Fruit fly (Drosophila melanogaster) whole organism, embryonic: ENCODE measurements around the gene CG16903.

Source experiments
- Bteb2 ChIP-seq: fragments of 200-800 bp; sonication (Bioruptor generic); optimal IDR thresholded peaks from 2 replicates; lab custom pipeline; 2016; ENCODE audit warnings: missing biosample characterization, missing genetic modification characterization
- CG10431 ChIP-seq: fragments of 200-800 bp; sonication (Bioruptor generic); optimal IDR thresholded peaks from 3 replicates; lab custom pipeline; 2018; ENCODE audit warnings: missing biosample characterization, mild to moderate bottlenecking, missing genetic modification characterization
- CG10654 ChIP-seq: fragments of 200-800 bp; sonication (Bioruptor generic); optimal IDR thresholded peaks from 2 replicates; lab custom pipeline; 2016; ENCODE audit warnings: missing biosample characterization, missing genetic modification characterization
- CG11504 ChIP-seq: fragments of 200-800 bp; sonication (Bioruptor generic); optimal IDR thresholded peaks from 3 replicates; lab custom pipeline; 2019; ENCODE audit warnings: missing biosample characterization, mild to moderate bottlenecking, missing genetic modification characterization, moderate library complexity
- CG14860 ChIP-seq: fragments of 200-800 bp; sonication (Bioruptor generic); IDR thresholded peaks from 3 replicates; pipeline ENCODE4 v1.3.6; 2022; ENCODE audit warnings: missing biosample characterization, missing genetic modification characterization; ENCODE audit not compliant: partially characterized antibody
- CG16863 ChIP-seq: fragments of 200-800 bp; sonication (Bioruptor generic); optimal IDR thresholded peaks from 3 replicates; lab custom pipeline; 2016; ENCODE audit warnings: missing biosample characterization, missing genetic modification characterization
- CG17802 ChIP-seq: fragments of 200-800 bp; sonication (Bioruptor generic); optimal IDR thresholded peaks from 2 replicates; lab custom pipeline; 2018; ENCODE audit warnings: missing biosample characterization, mild to moderate bottlenecking, missing genetic modification characterization, moderate library complexity
- CG18011 ChIP-seq: fragments of 200-800 bp; sonication (Bioruptor generic); optimal IDR thresholded peaks from 2 replicates; lab custom pipeline; 2017; ENCODE audit warnings: missing biosample characterization, missing genetic modification characterization, mild to moderate bottlenecking, moderate library complexity, missing genotype
- CG2678 ChIP-seq: fragments of 200-800 bp; sonication (Bioruptor generic); optimal IDR thresholded peaks from 3 replicates; lab custom pipeline; 2019; ENCODE audit warnings: missing biosample characterization, mild to moderate bottlenecking, missing genetic modification characterization, moderate library complexity
- CG30431 ChIP-seq: fragments of 200-800 bp; sonication (Bioruptor generic); optimal IDR thresholded peaks from 2 replicates; lab custom pipeline; 2017; ENCODE audit warnings: missing biosample characterization, missing genetic modification characterization
- CG32772 ChIP-seq: fragments of 200-800 bp; sonication (Bioruptor generic); IDR thresholded peaks from 2 replicates; pipeline ENCODE4 v1.3.6; 2022; ENCODE audit warnings: missing biosample characterization, missing genetic modification characterization
- CG4328 ChIP-seq: fragments of 200-800 bp; sonication (Bioruptor generic); optimal IDR thresholded peaks from 3 replicates; lab custom pipeline; 2017; ENCODE audit warnings: missing biosample characterization, missing genetic modification reagents, missing genetic modification characterization
- CG4360 ChIP-seq: fragments of 200-800 bp; sonication (Bioruptor generic); IDR thresholded peaks from 2 replicates; pipeline ENCODE4 v1.3.6; 2022; ENCODE audit warnings: missing biosample characterization, missing genetic modification characterization
- CG5245 ChIP-seq: fragments of 200-800 bp; sonication (Bioruptor generic); optimal IDR thresholded peaks from 3 replicates; lab custom pipeline; 2016; ENCODE audit warnings: missing biosample characterization, missing genetic modification characterization
- CG6254 ChIP-seq: fragments of 200-800 bp; sonication (Bioruptor generic); optimal IDR thresholded peaks from 3 replicates; lab custom pipeline; 2017; ENCODE audit warnings: mild to moderate bottlenecking, missing biosample characterization, missing genetic modification reagents, missing genetic modification characterization
- CG6272 ChIP-seq: fragments of 200-800 bp; sonication (Bioruptor generic); IDR thresholded peaks from 2 replicates; pipeline ENCODE4 v1.3.6; 2022; ENCODE audit warnings: missing biosample characterization, missing genetic modification characterization
- CG6813 ChIP-seq: fragments of 200-800 bp; sonication (Bioruptor generic); optimal IDR thresholded peaks from 2 replicates; lab custom pipeline; 2017; ENCODE audit warnings: missing biosample characterization, missing genetic modification characterization, mild to moderate bottlenecking, moderate library complexity, missing genetic modification reagents
- CG8478 ChIP-seq: fragments of >200 bp; optimal IDR thresholded peaks from 2 replicates; lab custom pipeline; 2018
- CG9727 ChIP-seq: fragments of 200-800 bp; sonication (Bioruptor generic); optimal IDR thresholded peaks from 3 replicates; lab custom pipeline; 2017; ENCODE audit warnings: missing biosample characterization, mild to moderate bottlenecking, missing genetic modification characterization
- CHES-1-like ChIP-seq: fragments of 200-800 bp; sonication (Bioruptor generic); optimal IDR thresholded peaks from 2 replicates; lab custom pipeline; 2016; ENCODE audit warnings: missing biosample characterization, missing genetic modification characterization
- CTCF ChIP-seq: fragments of 200-800 bp; sonication (Bioruptor generic); optimal IDR thresholded peaks from 2 replicates; lab custom pipeline; 2017; ENCODE audit warnings: missing biosample characterization, mild to moderate bottlenecking, missing genetic modification characterization, moderate library complexity
- Dek ChIP-seq: fragments of 200-800 bp; sonication (Bioruptor generic); optimal IDR thresholded peaks from 3 replicates; lab custom pipeline; 2019; ENCODE audit warnings: missing biosample characterization, mild to moderate bottlenecking, missing genetic modification characterization, moderate library complexity
- Eip74EF ChIP-seq, 2 experiments: fragments of 200-800 bp in 1 of 2; fragments of >200 bp in 1 of 2; sonication (Bioruptor generic) in 1 of 2; optimal IDR thresholded peaks; 2 replicates each; lab custom pipeline; 2017 to 2019; ENCODE audit warnings: missing biosample characterization in 2 of 2, missing genetic modification characterization in 2 of 2, mild to moderate bottlenecking in 1 of 2, moderate library complexity in 1 of 2
- Fer2 ChIP-seq: fragments of 200-800 bp; sonication (Bioruptor generic); optimal IDR thresholded peaks from 2 replicates; lab custom pipeline; 2018; ENCODE audit warnings: missing biosample characterization, mild to moderate bottlenecking, missing genetic modification characterization, moderate library complexity
- Hmr ChIP-seq: fragments of 200-800 bp; sonication (Bioruptor generic); optimal IDR thresholded peaks from 3 replicates; lab custom pipeline; 2017; ENCODE audit warnings: mild to moderate bottlenecking, missing biosample characterization, missing genetic modification reagents, missing genetic modification characterization
- Hr39 ChIP-seq: fragments of >200 bp; optimal IDR thresholded peaks from 2 replicates; lab custom pipeline; 2017
- NC2β ChIP-seq: fragments of 200-800 bp; sonication (Bioruptor generic); optimal IDR thresholded peaks from 2 replicates; lab custom pipeline; 2016; ENCODE audit warnings: missing biosample characterization, missing genetic modification characterization
- NK7.1 ChIP-seq: fragments of 200-800 bp; sonication (Bioruptor generic); optimal IDR thresholded peaks from 3 replicates; lab custom pipeline; 2016; ENCODE audit warnings: missing biosample characterization, missing genetic modification characterization
- Nf-YA ChIP-seq: fragments of 200-800 bp; sonication (Bioruptor generic); IDR thresholded peaks from 2 replicates; pipeline ENCODE4 v1.3.6; 2022; ENCODE audit warnings: missing biosample characterization, missing genetic modification characterization
- Rfx ChIP-seq: fragments of 200-800 bp; sonication (Bioruptor generic); IDR thresholded peaks from 2 replicates; pipeline ENCODE4 v1.3.6; 2022; ENCODE audit warnings: missing biosample characterization, missing genetic modification characterization
- Sry-δ ChIP-seq: fragments of 200-800 bp; sonication (Bioruptor generic); optimal IDR thresholded peaks from 2 replicates; lab custom pipeline; 2016; ENCODE audit warnings: missing biosample characterization, missing genetic modification characterization
- amos ChIP-seq: fragments of 200-800 bp; sonication (Bioruptor generic); IDR thresholded peaks from 2 replicates; pipeline ENCODE4 v1.3.6; 2022; ENCODE audit warnings: missing biosample characterization, missing genetic modification characterization; ENCODE audit not compliant: partially characterized antibody
- chif ChIP-seq, 2 experiments: fragments of 200-800 bp; sonication (Bioruptor generic); optimal IDR thresholded peaks; 3 replicates each; lab custom pipeline; 2016; ENCODE audit warnings: missing biosample characterization in 2 of 2, missing genetic modification characterization in 2 of 2
- chn ChIP-seq: fragments of 200-800 bp; sonication (Bioruptor generic); optimal IDR thresholded peaks from 2 replicates; lab custom pipeline; 2016; ENCODE audit warnings: missing biosample characterization, missing genetic modification characterization
- dimm ChIP-seq: fragments of 200-800 bp; sonication (Bioruptor generic); IDR thresholded peaks from 2 replicates; pipeline ENCODE4 v1.3.6; 2022; ENCODE audit warnings: missing biosample characterization, missing genetic modification characterization
- eve ChIP-seq, 2 experiments: fragments of >200 bp; optimal IDR thresholded peaks; 2 replicates each; lab custom pipeline; 2017; ENCODE audit warnings: missing biosample characterization in 2 of 2, missing genetic modification characterization in 2 of 2
- grau ChIP-seq: fragments of 200-800 bp; optimal IDR thresholded peaks from 3 replicates; lab custom pipeline; 2019; ENCODE audit warnings: missing biosample characterization, mild to moderate bottlenecking, missing genetic modification characterization, moderate library complexity
- grn ChIP-seq: fragments of 200-800 bp; sonication (Bioruptor generic); optimal IDR thresholded peaks from 3 replicates; lab custom pipeline; 2017; ENCODE audit warnings: missing biosample characterization, missing genetic modification characterization
- gro ChIP-seq: fragments of 200-800 bp; sonication (Bioruptor generic); optimal IDR thresholded peaks from 2 replicates; lab custom pipeline; 2016; ENCODE audit warnings: missing biosample characterization, missing genetic modification characterization
- her ChIP-seq: fragments of 200-800 bp; sonication (Bioruptor generic); optimal IDR thresholded peaks from 2 replicates; lab custom pipeline; 2016; ENCODE audit warnings: missing biosample characterization, missing genetic modification characterization
- jing ChIP-seq: fragments of 200-800 bp; sonication (Bioruptor generic); optimal IDR thresholded peaks from 2 replicates; lab custom pipeline; 2018; ENCODE audit warnings: missing biosample characterization, mild to moderate bottlenecking, missing genetic modification characterization
- knrl ChIP-seq: fragments of 200-800 bp; sonication (Bioruptor generic); IDR thresholded peaks from 3 replicates; pipeline ENCODE4 v1.3.6; 2022; ENCODE audit warnings: missing biosample characterization, missing genetic modification characterization; ENCODE audit not compliant: partially characterized antibody
- lilli ChIP-seq: fragments of 200-800 bp; sonication (Bioruptor generic); optimal IDR thresholded peaks from 3 replicates; lab custom pipeline; 2016; ENCODE audit warnings: missing biosample characterization, missing genetic modification characterization
- nom ChIP-seq: fragments of 200-800 bp; sonication (Bioruptor generic); optimal IDR thresholded peaks from 2 replicates; lab custom pipeline; 2017; ENCODE audit warnings: missing biosample characterization, missing genetic modification characterization, mild to moderate bottlenecking, moderate library complexity, missing genetic modification reagents
- repo ChIP-seq: fragments of 200-800 bp; sonication (Bioruptor generic); optimal IDR thresholded peaks from 2 replicates; lab custom pipeline; 2016; ENCODE audit warnings: missing biosample characterization, missing genetic modification characterization
- salm ChIP-seq: fragments of 200-800 bp; sonication (Bioruptor generic); optimal IDR thresholded peaks from 2 replicates; lab custom pipeline; 2018; ENCODE audit warnings: missing biosample characterization, mild to moderate bottlenecking, missing genetic modification characterization
- scrt ChIP-seq: fragments of 200-800 bp; sonication (Bioruptor generic); optimal IDR thresholded peaks from 2 replicates; lab custom pipeline; 2018; ENCODE audit warnings: missing biosample characterization, mild to moderate bottlenecking, missing genetic modification characterization, moderate library complexity
- sens ChIP-seq: fragments of 200-800 bp; sonication (Bioruptor generic); peaks from one replicate; lab custom pipeline; 2016; ENCODE audit warnings: missing biosample characterization, missing genetic modification characterization
- shn ChIP-seq: fragments of 200-800 bp; sonication (Bioruptor generic); optimal IDR thresholded peaks from 3 replicates; lab custom pipeline; 2016; ENCODE audit warnings: missing biosample characterization, missing genetic modification characterization
- sisA ChIP-seq: fragments of 200-800 bp; sonication (Bioruptor generic); IDR thresholded peaks from 2 replicates; pipeline ENCODE4 v1.3.6; 2022; ENCODE audit warnings: missing biosample characterization, missing genetic modification characterization
- ssp ChIP-seq: fragments of 200-800 bp; sonication (Bioruptor generic); IDR thresholded peaks from 2 replicates; pipeline ENCODE4 v1.3.6; 2022; ENCODE audit warnings: missing biosample characterization, missing genetic modification characterization
- unc-4 ChIP-seq: fragments of 200-800 bp; sonication (Bioruptor generic); IDR thresholded peaks from 2 replicates; pipeline ENCODE4 v1.3.6; 2022; ENCODE audit warnings: missing biosample characterization, missing genetic modification characterization; ENCODE audit not compliant: partially characterized antibody
- vvl ChIP-seq: fragments of 200-800 bp; sonication (Bioruptor generic); IDR thresholded peaks from 2 replicates; pipeline ENCODE4 v1.3.6; 2022; ENCODE audit warnings: missing biosample characterization, missing genetic modification characterization

CG16903 gene

dm6 chrX:2073325-2073724 lies 6.9 kb downstream of the CG16903 start, which contains the start of gene CG4199 (continued):
- TF ChIP-seq Eip74EF (GFP tag; optimal IDR thresholded peaks at IDR 0.05; lab: Kevin White, UChicago) (no peak), CG2678 (tag; lab: Kevin White, UChicago) (no peak), unc-4 (GFP tag; lab: Robert Waterston, UW) (peak; percentile 35; the same call in 1 of the 2 replicates), Bteb2 (GFP tag; lab: Kevin White, UChicago) (no peak), eve (GFP tag; optimal IDR thresholded peaks at IDR 0.05; lab: Kevin White, UChicago) (no peak), Dek (tag; lab: Kevin White, UChicago) (no peak), grau (tag; lab: Kevin White, UChicago) (peak; percentile 49), CG6813 (GFP tag; lab: Kevin White, UChicago) (no peak), shn (GFP tag; lab: Kevin White, UChicago) (no peak), CG14860 (GFP tag; lab: Robert Waterston, UW) (no peak), CG6254 (GFP tag; lab: Kevin White, UChicago) (no peak), CG5245 (GFP tag; lab: Kevin White, UChicago) (no peak), CG8478 (lab: Kevin White, UChicago) (no peak), knrl (peak; percentile 48; the same call in 1 of the 3 replicates), nom (GFP tag; lab: Kevin White, UChicago) (peak; percentile 27), scrt (GFP tag; lab: Kevin White, UChicago) (no peak), Hmr (GFP tag; lab: Kevin White, UChicago) (peak; percentile 44), CG18011 (GFP tag; lab: Kevin White, UChicago) (no peak), Rfx (GFP tag; lab: Robert Waterston, UW) (peak; percentile 46), repo (GFP tag; lab: Kevin White, UChicago) (no peak), NC2β (no peak), CG4360 (GFP tag; lab: Robert Waterston, UW) (no peak), CG10431 (GFP tag; lab: Kevin White, UChicago) (no peak), jing (GFP tag; lab: Kevin White, UChicago) (no peak), CG32772 (no peak), Sry-δ (GFP tag; lab: Kevin White, UChicago) (peak; percentile 67), CG16863 (GFP tag; lab: Kevin White, UChicago) (no peak), vvl (GFP tag; lab: Robert Waterston, UW) (peak; percentile 34; the same call in 1 of the 2 replicates), her (GFP tag; lab: Kevin White, UChicago) (no peak), CTCF (GFP tag; lab: Kevin White, UChicago) (peak; percentile 51), CG11504 (peak; percentile 25), lilli (peak; percentile 20), CG4328 (GFP tag; lab: Kevin White, UChicago) (no peak), gro (no peak), CG17802 (no peak), CG30431 (GFP tag; lab: Kevin White, UChicago) (no peak), grn (GFP tag; lab: Kevin White, UChicago) (no peak), sens (GFP tag; lab: Kevin White, UChicago) (peak; percentile 35), ssp (GFP tag; lab: Robert Waterston, UW) (no peak), dimm (GFP tag; lab: Robert Waterston, UW) (no peak), Fer2 (tag; lab: Kevin White, UChicago) (no peak), chn (GFP tag; lab: Kevin White, UChicago) (no peak), CG6272 (GFP tag; lab: Robert Waterston, UW) (no peak), NK7.1 (no peak), amos (GFP tag; lab: Robert Waterston, UW) (peak; percentile 37; the same call in 1 of the 2 replicates), Hr39 (no peak), chif (GFP tag; optimal IDR thresholded peaks at IDR 0.05; lab: Kevin White, UChicago) (no peak), CG10654 (no peak), CHES-1-like (peak; percentile 52), CG9727 (peak; percentile 16), Nf-YA (no peak), salm (tag; lab: Kevin White, UChicago) (no peak), sisA (GFP tag; lab: Robert Waterston, UW) (no peak)
